Fruit fly (Drosophila melanogaster) whole organism, embryonic: ENCODE results near the gene Nup153.

Source experiments
- ATbp ChIP-seq: fragments of 200-800 bp; sonication (Bioruptor generic); optimal IDR thresholded peaks from 2 replicates; lab custom pipeline; 2017; ENCODE audit warnings: missing biosample characterization, mild to moderate bottlenecking, missing genetic modification characterization, missing genetic modification reagents
- Abd-B ChIP-seq: fragments of 200-800 bp; sonication (Bioruptor generic); optimal IDR thresholded peaks from 2 replicates; lab custom pipeline; 2018; ENCODE audit warnings: missing biosample characterization, mild to moderate bottlenecking, missing genetic modification characterization, moderate library complexity
- BtbVII ChIP-seq: fragments of 200-800 bp; sonication (Bioruptor generic); optimal IDR thresholded peaks from 3 replicates; lab custom pipeline; 2017; ENCODE audit warnings: missing biosample characterization, mild to moderate bottlenecking, missing genetic modification characterization
- CG11085 ChIP-seq: fragments of 200-800 bp; sonication (Bioruptor generic); IDR thresholded peaks from 2 replicates; pipeline ENCODE4 v1.3.6; 2022; ENCODE audit warnings: missing biosample characterization, missing genetic modification characterization
- CG11456 ChIP-seq: fragments of 200-800 bp; sonication (Bioruptor generic); IDR thresholded peaks from 3 replicates; pipeline ENCODE4 v1.3.6; 2022; ENCODE audit warnings: missing biosample characterization, missing genetic modification characterization
- CG12769 ChIP-seq: fragments of 200-800 bp; sonication (Bioruptor generic); optimal IDR thresholded peaks from 2 replicates; lab custom pipeline; 2019; ENCODE audit warnings: missing biosample characterization, mild to moderate bottlenecking, missing genetic modification characterization, moderate library complexity
- CG14014 ChIP-seq: fragments of 200-800 bp; sonication (Bioruptor generic); IDR thresholded peaks from 2 replicates; pipeline ENCODE4 v1.3.6; 2022; ENCODE audit warnings: missing biosample characterization, missing genetic modification characterization
- CG15696 ChIP-seq: fragments of 200-800 bp; sonication (Bioruptor generic); optimal IDR thresholded peaks from 2 replicates; lab custom pipeline; 2019; ENCODE audit warnings: missing biosample characterization, mild to moderate bottlenecking, missing genetic modification characterization, moderate library complexity
- CG1602 ChIP-seq: fragments of 200-800 bp; sonication (Bioruptor generic); optimal IDR thresholded peaks from 3 replicates; lab custom pipeline; 2016; ENCODE audit warnings: missing biosample characterization, missing genetic modification characterization
- CG16813 ChIP-seq: fragments of 200-800 bp; sonication (Bioruptor generic); IDR thresholded peaks from 3 replicates; pipeline ENCODE4 v1.3.6; 2022; ENCODE audit warnings: missing biosample characterization, missing genetic modification characterization; ENCODE audit not compliant: partially characterized antibody
- CG1792 ChIP-seq: fragments of 200-800 bp; sonication (Bioruptor generic); optimal IDR thresholded peaks from 2 replicates; lab custom pipeline; 2016; ENCODE audit warnings: missing biosample characterization, missing genetic modification characterization
- CG18599 ChIP-seq: fragments of 200-800 bp; sonication (Bioruptor generic); optimal IDR thresholded peaks from 3 replicates; lab custom pipeline; 2017; ENCODE audit warnings: missing biosample characterization, missing genetic modification characterization, mild to moderate bottlenecking, moderate library complexity, missing genetic modification reagents
- CG2120 ChIP-seq: fragments of 200-800 bp; sonication (Bioruptor generic); optimal IDR thresholded peaks from 3 replicates; lab custom pipeline; 2016; ENCODE audit warnings: missing biosample characterization, missing genetic modification characterization
- CG32532 ChIP-seq: fragments of 200-800 bp; sonication (Bioruptor generic); IDR thresholded peaks from 2 replicates; pipeline ENCODE4 v1.3.6; 2022; ENCODE audit warnings: missing biosample characterization, missing genetic modification characterization
- CG3726 ChIP-seq: fragments of 200-800 bp; sonication (Bioruptor generic); IDR thresholded peaks from 3 replicates; pipeline ENCODE4, ENCODE4 v1.3.6; 2022; ENCODE audit warnings: missing biosample characterization, missing genetic modification characterization
- CG4360 ChIP-seq: fragments of 200-800 bp; sonication (Bioruptor generic); IDR thresholded peaks from 2 replicates; pipeline ENCODE4 v1.3.6; 2022; ENCODE audit warnings: missing biosample characterization, missing genetic modification characterization
- CG5953 ChIP-seq: fragments of 200-800 bp; sonication (Bioruptor generic); IDR thresholded peaks from 2 replicates; pipeline ENCODE4 v1.3.6; 2022; ENCODE audit warnings: missing biosample characterization, missing genetic modification characterization
- CG7745 ChIP-seq: fragments of 200-800 bp; sonication (Bioruptor generic); optimal IDR thresholded peaks from 2 replicates; lab custom pipeline; 2018; ENCODE audit warnings: missing biosample characterization, mild to moderate bottlenecking, missing genetic modification characterization, moderate library complexity
- CG8944 ChIP-seq: fragments of 200-800 bp; sonication (Bioruptor generic); optimal IDR thresholded peaks from 3 replicates; lab custom pipeline; 2016; ENCODE audit warnings: missing biosample characterization, missing genetic modification characterization
- CG9876 ChIP-seq: fragments of 200-800 bp; sonication (Bioruptor generic); optimal IDR thresholded peaks from 2 replicates; lab custom pipeline; 2016; ENCODE audit warnings: missing biosample characterization, missing genetic modification characterization
- Chrac-16 ChIP-seq: fragments of 200-800 bp; sonication (Bioruptor generic); optimal IDR thresholded peaks from 3 replicates; lab custom pipeline; 2016; ENCODE audit warnings: missing biosample characterization, missing genetic modification characterization
- Deaf1 ChIP-seq: fragments of 200-800 bp; optimal IDR thresholded peaks from 3 replicates; lab custom pipeline; 2019; ENCODE audit warnings: missing biosample characterization, mild to moderate bottlenecking, missing genetic modification characterization, moderate library complexity
- Fer3 ChIP-seq: fragments of 200-800 bp; sonication (Bioruptor generic); optimal IDR thresholded peaks from 2 replicates; lab custom pipeline; 2018; ENCODE audit warnings: missing biosample characterization, mild to moderate bottlenecking, missing genetic modification characterization, moderate library complexity
- HLH54F ChIP-seq: fragments of 200-800 bp; sonication (Bioruptor generic); optimal IDR thresholded peaks from 3 replicates; lab custom pipeline; 2016; ENCODE audit warnings: missing biosample characterization, missing genetic modification characterization
- Hand ChIP-seq: fragments of 200-800 bp; sonication (Bioruptor generic); optimal IDR thresholded peaks from 2 replicates; lab custom pipeline; 2017; ENCODE audit warnings: mild to moderate bottlenecking, missing biosample characterization, missing genetic modification reagents, missing genetic modification characterization
- Mad ChIP-seq: fragments of 200-800 bp; sonication (Bioruptor generic); optimal IDR thresholded peaks from 2 replicates; lab custom pipeline; 2016; ENCODE audit warnings: missing biosample characterization, missing genetic modification characterization
- Med ChIP-seq: fragments of 200-800 bp; sonication (Bioruptor generic); peaks from one replicate; lab custom pipeline; 2016; ENCODE audit warnings: missing biosample characterization, missing genetic modification characterization, mild to moderate bottlenecking, inconsistent platforms, moderate library complexity
- Nf-YB ChIP-seq: fragments of 200-800 bp; sonication (Bioruptor generic); optimal IDR thresholded peaks from 3 replicates; lab custom pipeline; 2019; ENCODE audit warnings: missing biosample characterization, mild to moderate bottlenecking, missing genetic modification characterization, moderate library complexity
- Oaz ChIP-seq: fragments of 200-800 bp; sonication (Bioruptor generic); IDR thresholded peaks from 2 replicates; pipeline ENCODE4 v1.3.6; 2022; ENCODE audit warnings: missing biosample characterization, missing genetic modification characterization
- Rx ChIP-seq: fragments of 200-800 bp; sonication (Bioruptor generic); IDR thresholded peaks from 2 replicates; pipeline ENCODE4 v1.3.6; 2022; ENCODE audit warnings: missing biosample characterization, missing genetic modification characterization
- Scr ChIP-seq: fragments of 200-800 bp; sonication (Bioruptor generic); IDR thresholded peaks from 2 replicates; pipeline ENCODE4 v1.3.6; 2022; ENCODE audit warnings: missing biosample characterization, missing genetic modification characterization; ENCODE audit not compliant: partially characterized antibody
- Sox100B ChIP-seq: fragments of 200-800 bp; sonication (Bioruptor generic); optimal IDR thresholded peaks from 3 replicates; lab custom pipeline; 2018; ENCODE audit warnings: missing biosample characterization, mild to moderate bottlenecking, missing genetic modification characterization
- Tbp ChIP-seq: fragments of >200 bp; optimal IDR thresholded peaks from 2 replicates; lab custom pipeline; 2018; ENCODE audit warnings: missing biosample characterization, missing genetic modification characterization
- crp ChIP-seq, 2 experiments: fragments of 200-800 bp; sonication (Bioruptor generic); optimal IDR thresholded peaks; 2 replicates in 1 of 2; 3 replicates in 1 of 2; lab custom pipeline; 2017; ENCODE audit warnings: missing biosample characterization in 2 of 2, missing genetic modification characterization in 2 of 2, mild to moderate bottlenecking in 1 of 2, moderate library complexity in 1 of 2
- dm ChIP-seq: fragments of 200-800 bp; sonication (Bioruptor generic); optimal IDR thresholded peaks from 3 replicates; lab custom pipeline; 2016; ENCODE audit warnings: missing biosample characterization, missing genetic modification characterization
- en ChIP-seq: fragments of 200-800 bp; sonication (Bioruptor generic); optimal IDR thresholded peaks from 2 replicates; lab custom pipeline; 2016; ENCODE audit warnings: missing biosample characterization, missing genetic modification characterization
- fd102C ChIP-seq: fragments of 200-800 bp; sonication (Bioruptor generic); optimal IDR thresholded peaks from 2 replicates; lab custom pipeline; 2018; ENCODE audit warnings: missing biosample characterization, mild to moderate bottlenecking, missing genetic modification characterization, moderate library complexity
- fd64A ChIP-seq: fragments of 200-800 bp; sonication (Bioruptor generic); optimal IDR thresholded peaks from 3 replicates; lab custom pipeline; 2018; ENCODE audit warnings: missing biosample characterization, mild to moderate bottlenecking, missing genetic modification characterization
- ftz-f1 ChIP-seq: fragments of 200-800 bp; sonication (Bioruptor generic); optimal IDR thresholded peaks from 2 replicates; lab custom pipeline; 2016; ENCODE audit warnings: missing biosample characterization, missing genetic modification characterization
- gro ChIP-seq: fragments of 200-800 bp; sonication (Bioruptor generic); optimal IDR thresholded peaks from 2 replicates; lab custom pipeline; 2016; ENCODE audit warnings: missing biosample characterization, missing genetic modification characterization
- inv ChIP-seq: fragments of 200-800 bp; sonication (Bioruptor generic); IDR thresholded peaks from 2 replicates; pipeline ENCODE4 v1.3.6; 2022; ENCODE audit warnings: missing biosample characterization, missing genetic modification characterization; ENCODE audit not compliant: partially characterized antibody
- lilli ChIP-seq: fragments of 200-800 bp; sonication (Bioruptor generic); optimal IDR thresholded peaks from 3 replicates; lab custom pipeline; 2016; ENCODE audit warnings: missing biosample characterization, missing genetic modification characterization
- nmo ChIP-seq: fragments of 200-800 bp; sonication (Bioruptor generic); optimal IDR thresholded peaks from 2 replicates; lab custom pipeline; 2018; ENCODE audit warnings: missing biosample characterization, mild to moderate bottlenecking, missing genetic modification characterization, moderate library complexity
- onecut ChIP-seq: fragments of 200-800 bp; sonication (Bioruptor generic); IDR thresholded peaks from 2 replicates; pipeline ENCODE4 v1.3.6; 2022; ENCODE audit warnings: missing biosample characterization, missing genetic modification characterization
- pan ChIP-seq, 4 experiments: fragments of >200 bp in 3 of 4; fragments of 200-800 bp in 1 of 4; sonication (Bioruptor generic) in 1 of 4; optimal IDR thresholded peaks in 3 of 4; IDR thresholded peaks in 1 of 4; 2 replicates each; pipeline versions ENCODE4 v1.3.6 to Lab custom; 2017 to 2022; ENCODE audit warnings: missing biosample characterization in 2 of 4, missing genetic modification characterization in 2 of 4, mixed read lengths in 1 of 4
- pnt ChIP-seq: fragments of 200-800 bp; sonication (Bioruptor generic); optimal IDR thresholded peaks from 3 replicates; lab custom pipeline; 2016; ENCODE audit warnings: missing biosample characterization, missing genetic modification characterization
- pzg ChIP-seq: fragments of 200-800 bp; sonication (Bioruptor generic); optimal IDR thresholded peaks from 3 replicates; lab custom pipeline; 2018; ENCODE audit warnings: missing biosample characterization, mild to moderate bottlenecking, missing genetic modification characterization, moderate library complexity
- salm ChIP-seq: fragments of 200-800 bp; sonication (Bioruptor generic); optimal IDR thresholded peaks from 2 replicates; lab custom pipeline; 2018; ENCODE audit warnings: missing biosample characterization, mild to moderate bottlenecking, missing genetic modification characterization
- sisA ChIP-seq: fragments of 200-800 bp; sonication (Bioruptor generic); IDR thresholded peaks from 2 replicates; pipeline ENCODE4 v1.3.6; 2022; ENCODE audit warnings: missing biosample characterization, missing genetic modification characterization
- vnd ChIP-seq: fragments of 200-800 bp; sonication (Bioruptor generic); IDR thresholded peaks from 3 replicates; pipeline ENCODE4 v1.3.6; 2022; ENCODE audit warnings: missing biosample characterization, missing genetic modification characterization; ENCODE audit not compliant: partially characterized antibody
- zen ChIP-seq: fragments of 200-800 bp; sonication (Bioruptor generic); optimal IDR thresholded peaks from 3 replicates; lab custom pipeline; 2018; ENCODE audit warnings: missing biosample characterization, mild to moderate bottlenecking, missing genetic modification characterization, moderate library complexity

Nup153 gene

dm6 chrX:16573659-16574058 lies 25.4 kb upstream of the Nup153 start (continued):
- TF ChIP-seq CG7745: no peak
- TF ChIP-seq crp (GFP tag; optimal IDR thresholded peaks at IDR 0.05; lab: Kevin White, UChicago): no peak
- TF ChIP-seq BtbVII (GFP tag; lab: Kevin White, UChicago): peak; percentile 65
- peak; percentile 55; the same call in 1 of the 2 replicates for TF ChIP-seq CG14014 (GFP tag; lab: Robert Waterston, UW)
- no peak for TF ChIP-seq Oaz
- TF ChIP-seq onecut (GFP tag; lab: Robert Waterston, UW): no peak
- no peak for TF ChIP-seq CG5953 (GFP tag; lab: Robert Waterston, UW)
- TF ChIP-seq sisA (GFP tag; lab: Robert Waterston, UW): no peak
- no peak for TF ChIP-seq HLH54F
- TF ChIP-seq Nf-YB: no peak
- no peak for TF ChIP-seq CG11456 (GFP tag; lab: Robert Waterston, UW)
- peak; percentile 39 for TF ChIP-seq CG9876
- peak; percentile 45 for TF ChIP-seq Fer3 (tag; lab: Kevin White, UChicago)
- TF ChIP-seq Tbp (GFP tag; lab: Kevin White, UChicago): no peak
- TF ChIP-seq inv (GFP tag; lab: Robert Waterston, UW): no peak
- peak; percentile 29 for TF ChIP-seq CG12769 (tag; lab: Kevin White, UChicago)
- no peak for TF ChIP-seq CG3726
- no peak for TF ChIP-seq Chrac-16
- peak; percentile 85 for TF ChIP-seq Med (GFP tag; lab: Kevin White, UChicago)
- TF ChIP-seq Mad: no peak
- TF ChIP-seq ATbp: peak; percentile 58
- TF ChIP-seq ftz-f1 (GFP tag; lab: Kevin White, UChicago): no peak
- no peak for TF ChIP-seq CG8944 (GFP tag; lab: Kevin White, UChicago)
- no peak for TF ChIP-seq vnd (GFP tag; lab: Robert Waterston, UW)
- TF ChIP-seq CG11085 (GFP tag; lab: Robert Waterston, UW): no peak
- no peak for TF ChIP-seq CG16813
- no peak for TF ChIP-seq lilli (GFP tag; lab: Kevin White, UChicago)
- no peak for TF ChIP-seq CG1602 (GFP tag; lab: Kevin White, UChicago)
- no peak for TF ChIP-seq en (GFP tag; lab: Kevin White, UChicago)
- TF ChIP-seq fd102C (GFP tag; lab: Kevin White, UChicago): no peak
- TF ChIP-seq nmo: no peak
- no peak for TF ChIP-seq CG32532 (GFP tag; lab: Robert Waterston, UW)
- peak; percentile 3 for TF ChIP-seq Hand (GFP tag; lab: Kevin White, UChicago)
- no peak for TF ChIP-seq zen (tag; lab: Kevin White, UChicago)
- TF ChIP-seq salm (tag; lab: Kevin White, UChicago): no peak
- TF ChIP-seq fd64A (GFP tag; lab: Kevin White, UChicago): no peak
- TF ChIP-seq CG2120 (GFP tag; lab: Kevin White, UChicago): peak; percentile 44
- TF ChIP-seq Abd-B: no peak
- no peak for TF ChIP-seq Deaf1 (tag; lab: Kevin White, UChicago)
- no peak for TF ChIP-seq Rx (GFP tag; lab: Robert Waterston, UW)
- TF ChIP-seq pzg: no peak
- TF ChIP-seq CG4360 (GFP tag; lab: Robert Waterston, UW): no peak
- TF ChIP-seq gro: no peak
- no peak for TF ChIP-seq CG15696 (tag; lab: Kevin White, UChicago)
- TF ChIP-seq CG18599: peak; percentile 64
- no peak for TF ChIP-seq dm (GFP tag; lab: Kevin White, UChicago)
- TF ChIP-seq pan (optimal IDR thresholded peaks at IDR 0.05; lab: Kevin White, UChicago): no peak
- TF ChIP-seq pan (GFP tag; optimal IDR thresholded peaks at IDR 0.05 in 1 of 2, IDR thresholded peaks at IDR 0.05 in 1 of 2): no peak
- no peak for TF ChIP-seq Scr (GFP tag; lab: Robert Waterston, UW)
- TF ChIP-seq Sox100B: no peak
- TF ChIP-seq pnt: peak; percentile 11
- TF ChIP-seq CG1792 (GFP tag; lab: Kevin White, UChicago): no peak
